Worm (Caenorhabditis elegans): ENCODE results near the gene sfxn-2.
A peak's percentile ranks its signal among the peaks of the same experiment; 100 is the strongest.

sfxn-2 gene

ce11 chrX:7958203-7958602, at the start of gene sfxn-2:
sfxn-2 (minus strand) TSS chrX:7958303.
- TF ChIP-seq F52B5.7 (tag; optimal IDR thresholded peaks at IDR 0.05) = no peak
- no peak for TF ChIP-seq chd-7 (tag; optimal IDR thresholded peaks at IDR 0.05)
- TF ChIP-seq sea-2 (GFP tag; IDR thresholded peaks at IDR 0.05) = no peak
- no peak for TF ChIP-seq Y79H2A.3 (GFP tag; conservative IDR thresholded peaks at IDR 0.05)
- TF ChIP-seq cebp-2 (GFP tag; IDR thresholded peaks at IDR 0.05) = no peak
- no peak for TF ChIP-seq efl-1 (GFP tag; optimal IDR thresholded peaks at IDR 0.05)
- TF ChIP-seq ceh-100 (GFP tag; IDR thresholded peaks at IDR 0.05) = no peak
- TF ChIP-seq nhr-27 (tag; optimal IDR thresholded peaks at IDR 0.05) = no peak
- no peak for TF ChIP-seq attf-3 (GFP tag; conservative IDR thresholded peaks at IDR 0.05)
- no peak for TF ChIP-seq tbp1 (GFP tag; optimal IDR thresholded peaks at IDR 0.05)
- no peak for TF ChIP-seq tbx-9 (tag; optimal IDR thresholded peaks at IDR 0.05; ENCODE audit: borderline replicate concordance)
- TF ChIP-seq aptf-2 (GFP tag; conservative IDR thresholded peaks at IDR 0.05) = no peak
- no peak for TF ChIP-seq nhr-179 (tag; optimal IDR thresholded peaks at IDR 0.05)

ce11 chrX:8005967-8006366, 47.9 kb upstream of the sfxn-2 start:
- no peak for TF ChIP-seq egl-44 (GFP tag; IDR thresholded peaks at IDR 0.05)
- TF ChIP-seq nhr-120 (GFP tag; IDR thresholded peaks at IDR 0.05) = no peak
- no peak for TF ChIP-seq ceh-100 (GFP tag; IDR thresholded peaks at IDR 0.05)

- TF ChIP-seq lir-1 (GFP tag; conservative IDR thresholded peaks at IDR 0.05) (no peak), B0019.2 (GFP tag; conservative IDR thresholded peaks at IDR 0.05) (no peak), ccch-3 (GFP tag; optimal IDR thresholded peaks at IDR 0.05) (no peak), F39B2.1 (GFP tag; IDR thresholded peaks at IDR 0.05) (no peak), sdz-38 (tag; optimal IDR thresholded peaks at IDR 0.05) (no peak), lsy-27 (tag; optimal IDR thresholded peaks at IDR 0.05; ENCODE audit: borderline replicate concordance, insufficient read depth) (no peak)
These were observed 46.7 kb upstream of the sfxn-2 start for ce11 chrX:8004845-8005244.

ce11 chrX:8003663-8004062, 45.6 kb upstream of the sfxn-2 start, which contains the start of the genes F45E1.1 and F45E1.2:
F45E1.1 (plus strand) TSS chrX:8003682.
F45E1.2 (plus strand) TSS chrX:8003733.
- no peak for TF ChIP-seq nhr-90 (tag; optimal IDR thresholded peaks at IDR 0.05)
- no peak for TF ChIP-seq chd-7 (tag; optimal IDR thresholded peaks at IDR 0.05)
- TF ChIP-seq him-1 (tag; optimal IDR thresholded peaks at IDR 0.05) = no peak
- no peak for TF ChIP-seq dpff-1 (tag; optimal IDR thresholded peaks at IDR 0.05)
- TF ChIP-seq tlf-1 (GFP tag; optimal IDR thresholded peaks at IDR 0.05) = no peak
- TF ChIP-seq ceh-100 (GFP tag; IDR thresholded peaks at IDR 0.05) = no peak
- no peak for TF ChIP-seq ztf-3 (GFP tag; optimal IDR thresholded peaks at IDR 0.05)
- no peak for TF ChIP-seq akir-1 (GFP tag; optimal IDR thresholded peaks at IDR 0.05)
- no peak for TF ChIP-seq ceh-40 (GFP tag; IDR thresholded peaks at IDR 0.05)
- no peak for TF ChIP-seq Y95B8A.8 (GFP tag; IDR thresholded peaks at IDR 0.05)
- TF ChIP-seq lsl-1 (GFP tag; optimal IDR thresholded peaks at IDR 0.05) = no peak
- no peak for TF ChIP-seq T26A5.8 (tag; optimal IDR thresholded peaks at IDR 0.05)
- no peak for TF ChIP-seq nfya-1 (tag; optimal IDR thresholded peaks at IDR 0.05; ENCODE audit: borderline replicate concordance, insufficient read depth)

- TF ChIP-seq B0336.3 (GFP tag; IDR thresholded peaks at IDR 0.05) (no peak), lin-26 (GFP tag; IDR thresholded peaks at IDR 0.05) (0 out of 2 replicates have a peak, but pooled peaks have one; percentile 12)
These were observed 40.8 kb upstream of the sfxn-2 start for ce11 chrX:7998942-7999341.
